Fruit fly (Drosophila melanogaster) whole organism, pupa: ENCODE data around the gene CG12289.

Experiments used
- CG12605 ChIP-seq: fragments of 200-800 bp; sonication (Bioruptor generic); IDR thresholded peaks from 2 replicates; pipeline ENCODE4 v1.3.6; 2022; ENCODE audit warnings: missing biosample characterization, missing genetic modification characterization
- CG14655 ChIP-seq: fragments of 200-800 bp; sonication (Bioruptor generic); optimal IDR thresholded peaks from 3 replicates; lab custom pipeline; 2017; ENCODE audit warnings: mild to moderate bottlenecking, missing biosample characterization, missing genetic modification reagents, missing genetic modification characterization
- CG17806 ChIP-seq: fragments of 200-800 bp; sonication (Bioruptor generic); optimal IDR thresholded peaks from 2 replicates; lab custom pipeline; 2018; ENCODE audit warnings: missing biosample characterization, mild to moderate bottlenecking, missing genetic modification characterization, moderate library complexity
- CG4496 ChIP-seq: fragments of 200-800 bp; sonication (Bioruptor generic); IDR thresholded peaks from 3 replicates; pipeline ENCODE4 v1.3.6; 2022; ENCODE audit warnings: missing biosample characterization, missing genetic modification characterization
- Ets98B ChIP-seq: fragments of 200-800 bp; sonication (Bioruptor generic); IDR thresholded peaks from 2 replicates; pipeline ENCODE4 v1.3.6; 2022; ENCODE audit warnings: missing biosample characterization, missing genetic modification characterization
- rn ChIP-seq: fragments of 200-800 bp; sonication (Bioruptor generic); IDR thresholded peaks from 2 replicates; pipeline ENCODE4 v1.3.6; 2022; ENCODE audit warnings: missing biosample characterization, missing genetic modification characterization

dm6 chr3L:11490539-11490938 lies 32.3 kb upstream of the CG12289 start:
- no peak for TF ChIP-seq CG14655 (GFP tag; lab: Kevin White, UChicago)
- TF ChIP-seq CG17806 (tag; lab: Kevin White, UChicago) = no peak
- no peak for TF ChIP-seq Ets98B
- no peak for TF ChIP-seq rn (GFP tag; lab: Robert Waterston, UW)
- TF ChIP-seq CG4496 = no peak
- no peak for TF ChIP-seq CG12605 (GFP tag; lab: Robert Waterston, UW)
